Worm (Caenorhabditis elegans) whole organism, young adult: ENCODE data around the gene glb-15.

Experiments
- F49E8.2 ChIP-seq: sonication (generic microtip); optimal IDR thresholded peaks from 3 replicates; lab custom pipeline; 2017; ENCODE audit warnings: missing genetic modification characterization, mild to moderate bottlenecking, missing compliant biosample characterization, antibody characterized with exemption, moderate library complexity; ENCODE audit not compliant: insufficient read depth
- K11D2.4 ChIP-seq: fragments of 200-800 bp; sonication (Bioruptor generic); IDR thresholded peaks from 2 replicates; pipeline ENCODE4 v1.3.6; 2022; ENCODE audit warnings: missing genetic modification reagents, missing genetic modification characterization, missing compliant biosample characterization
- K12H6.12 ChIP-seq: fragments of 200-800 bp; sonication (Bioruptor generic); optimal IDR thresholded peaks from 2 replicates; lab custom pipeline; 2018; ENCODE audit warnings: mild to moderate bottlenecking, missing genetic modification characterization, missing compliant biosample characterization
- ama-1 ChIP-seq, 3 experiments: fragments of 150-350 bp in 1 of 3; sonication (generic microtip) in 2 of 3; optimal IDR thresholded peaks; 2 replicates each; lab custom pipeline; 2014 to 2018; ENCODE audit warnings: missing biosample characterization in 2 of 3, missing genetic modification characterization in 2 of 3, missing genetic modification reagents in 2 of 3
- bed-2 ChIP-seq: fragments of 200-800 bp; sonication (Bioruptor generic); IDR thresholded peaks from 2 replicates; pipeline ENCODE4 v1.3.6; 2022; ENCODE audit warnings: missing genetic modification reagents, missing genetic modification characterization, missing compliant biosample characterization
- cebp-1 ChIP-seq, 2 experiments: fragments of 200-800 bp in 1 of 2; sonication (Bioruptor generic) in 1 of 2; sonication (generic microtip) in 1 of 2; IDR thresholded peaks in 1 of 2; optimal IDR thresholded peaks in 1 of 2; 2 replicates each; pipeline versions ENCODE4 v1.3.6 to Lab custom; 2017 to 2022; ENCODE audit warnings: missing compliant biosample characterization in 2 of 2, missing genetic modification characterization in 2 of 2, mild to moderate bottlenecking in 1 of 2, missing genetic modification reagents in 1 of 2, moderate library complexity in 1 of 2
- ceh-91 ChIP-seq: fragments of 200-800 bp; sonication (Bioruptor generic); IDR thresholded peaks from 2 replicates; pipeline ENCODE4 v1.3.6; 2022; ENCODE audit warnings: missing genetic modification reagents, missing genetic modification characterization, missing compliant biosample characterization
- dpff-1 ChIP-seq: sonication (generic microtip); optimal IDR thresholded peaks from 2 replicates; lab custom pipeline; 2017; ENCODE audit warnings: mild to moderate bottlenecking, missing genetic modification characterization, missing compliant biosample characterization
- dpl-1 ChIP-seq: fragments of 150-350 bp; optimal IDR thresholded peaks from 2 replicates; lab custom pipeline; 2014; ENCODE audit warnings: missing biosample characterization, missing genetic modification reagents, missing genetic modification characterization
- ets-4 ChIP-seq: fragments of 200-800 bp; sonication (Bioruptor generic); optimal IDR thresholded peaks from 2 replicates; lab custom pipeline; 2018; ENCODE audit warnings: mild to moderate bottlenecking, missing genetic modification characterization, missing compliant biosample characterization
- lir-1 ChIP-seq: fragments of 200-800 bp; sonication (Bioruptor generic); conservative IDR thresholded peaks from 2 replicates; pipeline ENCODE4 v1.3.6; 2022; ENCODE audit warnings: missing genetic modification reagents, missing genetic modification characterization, missing compliant biosample characterization
- nhr-90 ChIP-seq: sonication (generic microtip); optimal IDR thresholded peaks from 2 replicates; lab custom pipeline; 2016; ENCODE audit warnings: missing genotype, mild to moderate bottlenecking, missing genetic modification characterization, missing compliant biosample characterization
- snpc-4 ChIP-seq, 5 experiments: fragments of 150-350 bp in 1 of 5; sonication (generic microtip) in 4 of 5; optimal IDR thresholded peaks; 2 replicates each; lab custom pipeline; 2014 to 2018; ENCODE audit warnings: missing genetic modification characterization in 5 of 5, missing biosample characterization in 3 of 5, antibody characterized with exemption in 2 of 5, mild to moderate bottlenecking in 2 of 5, missing compliant biosample characterization in 2 of 5, missing genotype in 2 of 5, moderate library complexity in 2 of 5, missing genetic modification reagents in 1 of 5
- ztf-6 ChIP-seq: fragments of 200-800 bp; sonication (Bioruptor generic); IDR thresholded peaks from 2 replicates; pipeline ENCODE4 v1.3.6; 2022; ENCODE audit warnings: missing genetic modification reagents, missing genetic modification characterization, missing compliant biosample characterization

DNA sequence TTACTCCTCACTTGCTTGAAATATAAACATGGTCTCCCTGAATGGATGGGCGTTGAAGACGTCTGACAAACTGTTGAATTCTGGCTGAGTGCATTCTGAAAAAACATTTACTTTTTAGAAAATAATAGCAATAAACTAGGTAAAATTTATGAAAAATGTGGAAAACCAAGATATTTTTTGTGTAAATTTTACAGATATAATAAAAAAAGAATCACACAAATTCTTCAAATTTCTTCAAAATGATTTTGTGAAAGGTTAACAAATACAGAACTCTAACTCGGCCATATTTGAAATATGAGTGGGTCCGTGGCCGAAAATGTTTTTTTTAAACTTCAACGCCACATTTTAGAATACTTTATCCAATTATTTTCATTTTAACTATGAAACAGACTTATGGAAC, at the start of gene glb-15:
- TF ChIP-seq ceh-91 (GFP tag; lab: Robert Waterston, UW), result no peak
- TF ChIP-seq nhr-90 (tag; lab: Kevin White, UChicago), result no peak
- TF ChIP-seq ztf-6 (GFP tag; lab: Robert Waterston, UW), result no peak
- no peak for TF ChIP-seq lir-1 (GFP tag; lab: Robert Waterston, UW)
- TF ChIP-seq dpl-1 (GFP tag; lab: Kevin White, UChicago), result no peak
- TF ChIP-seq dpff-1 (tag; lab: Kevin White, UChicago), result no peak
- no peak for TF ChIP-seq ama-1 (optimal IDR thresholded peaks at IDR 0.05; lab: Kevin White, UChicago)
- TF ChIP-seq ama-1 (GFP tag; optimal IDR thresholded peaks at IDR 0.05; lab: Kevin White, UChicago), result no peak
- TF ChIP-seq ets-4 (GFP tag; lab: Kevin White, UChicago), result no peak
- TF ChIP-seq snpc-4 (GFP tag; optimal IDR thresholded peaks at IDR 0.05; lab: Kevin White, UChicago), result no peak
- TF ChIP-seq snpc-4 (tag; optimal IDR thresholded peaks at IDR 0.05; lab: Kevin White, UChicago), result no peak
- TF ChIP-seq K11D2.4 (GFP tag; lab: Robert Waterston, UW), result no peak
- no peak for TF ChIP-seq cebp-1 (GFP tag; IDR thresholded peaks at IDR 0.05; lab: Robert Waterston, UW)
- TF ChIP-seq cebp-1 (tag; optimal IDR thresholded peaks at IDR 0.05; lab: Kevin White, UChicago), result no peak
- no peak for TF ChIP-seq F49E8.2 (tag; lab: Kevin White, UChicago)
- TF ChIP-seq K12H6.12 (tag; lab: Kevin White, UChicago), result no peak
- no peak for TF ChIP-seq bed-2 (GFP tag; lab: Robert Waterston, UW)
